Worm (Caenorhabditis elegans): Measurements from ENCODE around the gene T02D1.4.

DNA sequence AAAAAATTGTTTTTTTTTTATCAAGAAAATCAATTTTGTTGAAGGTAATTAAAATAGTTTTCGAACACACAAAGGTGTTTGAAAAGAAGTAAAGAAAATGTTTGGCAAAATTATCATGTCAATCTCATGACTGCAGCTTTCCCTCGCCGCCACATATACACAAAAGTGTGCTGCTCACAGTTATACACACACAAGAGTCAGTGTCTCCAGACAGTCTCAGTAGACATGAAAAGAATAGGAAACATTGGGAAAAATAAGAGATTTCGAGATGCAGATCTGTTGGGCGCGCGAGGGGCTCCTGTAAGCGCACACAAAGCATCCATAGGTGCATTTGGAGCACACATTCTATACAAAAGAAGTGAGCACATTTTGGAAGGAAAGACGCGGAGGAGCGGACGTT is 48.8 kb downstream of the T02D1.4 start:
- TF ChIP-seq him-1 (tag; optimal IDR thresholded peaks at IDR 0.05) (no peak), W03F9.2 (tag; optimal IDR thresholded peaks at IDR 0.05) (no peak)
